Worm (Caenorhabditis elegans) whole organism, L2 larva: ENCODE results near the gene C07E3.9.

Experiments
- C34F6.9 ChIP-seq: fragments of 150-350 bp; optimal IDR thresholded peaks from 2 replicates; lab custom pipeline; 2014; ENCODE audit warnings: missing biosample characterization, missing genetic modification characterization
- F13H6.1 ChIP-seq: sonication (generic microtip); optimal IDR thresholded peaks from 2 replicates; lab custom pipeline; 2016; ENCODE audit warnings: missing genetic modification characterization, missing compliant biosample characterization
- R02D3.7 ChIP-seq: fragments of 150-350 bp; optimal IDR thresholded peaks from 2 replicates; lab custom pipeline; 2014; ENCODE audit warnings: missing biosample characterization, missing genetic modification characterization
- Y55F3AM.14 ChIP-seq: fragments of 200-800 bp; sonication (Bioruptor generic); optimal IDR thresholded peaks from 2 replicates; lab custom pipeline; 2018; ENCODE audit warnings: mild to moderate bottlenecking, missing genetic modification characterization, missing compliant biosample characterization
- ZK546.5 ChIP-seq: sonication (generic microtip); optimal IDR thresholded peaks from 2 replicates; lab custom pipeline; 2017; ENCODE audit warnings: missing biosample characterization, missing genetic modification characterization
- alr-1 ChIP-seq: fragments of 150-350 bp; optimal IDR thresholded peaks from 2 replicates; lab custom pipeline; 2014; ENCODE audit warnings: missing biosample characterization, missing genetic modification characterization
- aly-2 ChIP-seq: fragments of 150-350 bp; optimal IDR thresholded peaks from 2 replicates; lab custom pipeline; 2014; ENCODE audit warnings: missing biosample characterization, missing genetic modification characterization
- ceh-16 ChIP-seq: fragments of 150-350 bp; optimal IDR thresholded peaks from 2 replicates; lab custom pipeline; 2014; ENCODE audit warnings: missing biosample characterization, missing genetic modification characterization
- ceh-82 ChIP-seq: fragments of 150-350 bp; optimal IDR thresholded peaks from 2 replicates; lab custom pipeline; 2014; ENCODE audit warnings: missing biosample characterization, missing genetic modification characterization
- crh-2 ChIP-seq: sonication (generic microtip); optimal IDR thresholded peaks from 2 replicates; lab custom pipeline; 2017; ENCODE audit warnings: missing biosample characterization, missing genetic modification characterization
- dmd-4 ChIP-seq: sonication (generic microtip); optimal IDR thresholded peaks from 2 replicates; lab custom pipeline; 2017; ENCODE audit warnings: missing biosample characterization, missing genetic modification characterization
- egl-27 ChIP-seq: sonication (generic microtip); optimal IDR thresholded peaks from 3 replicates; lab custom pipeline; 2017; ENCODE audit warnings: missing biosample characterization, missing genetic modification reagents, missing genetic modification characterization
- elt-3 ChIP-seq: sonication (generic microtip); optimal IDR thresholded peaks from 2 replicates; lab custom pipeline; 2017; ENCODE audit warnings: missing biosample characterization, missing genetic modification characterization
- fos-1 ChIP-seq: fragments of 150-350 bp; optimal IDR thresholded peaks from 2 replicates; lab custom pipeline; 2014; ENCODE audit warnings: missing biosample characterization, missing genetic modification characterization
- gmeb-1 ChIP-seq: fragments of 150-350 bp; optimal IDR thresholded peaks from 2 replicates; lab custom pipeline; 2014; ENCODE audit warnings: missing biosample characterization, missing genetic modification characterization
- lin-11 ChIP-seq: fragments of 150-350 bp; sonication (generic microtip); optimal IDR thresholded peaks from 2 replicates; lab custom pipeline; 2014; ENCODE audit warnings: missing biosample characterization, missing genetic modification characterization, inconsistent platforms, mixed read lengths
- lin-39 ChIP-seq: fragments of 150-350 bp; optimal IDR thresholded peaks from 2 replicates; lab custom pipeline; 2014; ENCODE audit warnings: missing biosample characterization, missing genetic modification reagents, missing genetic modification characterization
- lsy-2 ChIP-seq, 2 experiments: fragments of 150-350 bp in 1 of 2; sonication (generic microtip) in 1 of 2; optimal IDR thresholded peaks; 2 replicates each; lab custom pipeline; 2014 to 2017; ENCODE audit warnings: missing biosample characterization in 2 of 2, missing genetic modification characterization in 2 of 2
- mab-5 ChIP-seq: fragments of 150-350 bp; optimal IDR thresholded peaks from 2 replicates; lab custom pipeline; 2014; ENCODE audit warnings: missing biosample characterization, missing genetic modification characterization
- mdl-1 ChIP-seq, 2 experiments: fragments of 150-350 bp in 1 of 2; sonication (generic microtip) in 1 of 2; optimal IDR thresholded peaks; 2 replicates each; lab custom pipeline; 2017; ENCODE audit warnings: missing biosample characterization in 2 of 2, missing genetic modification characterization in 2 of 2
- nhr-10 ChIP-seq: sonication (generic microtip); optimal IDR thresholded peaks from 2 replicates; lab custom pipeline; 2017; ENCODE audit warnings: missing biosample characterization, missing genetic modification characterization
- nhr-11 ChIP-seq: fragments of 150-350 bp; optimal IDR thresholded peaks from 2 replicates; lab custom pipeline; 2014; ENCODE audit warnings: missing biosample characterization, missing genetic modification characterization
- nhr-12 ChIP-seq: fragments of 150-350 bp; optimal IDR thresholded peaks from 2 replicates; lab custom pipeline; 2014; ENCODE audit warnings: missing biosample characterization, missing genetic modification characterization
- nhr-129 ChIP-seq: fragments of 150-350 bp; optimal IDR thresholded peaks from 2 replicates; lab custom pipeline; 2014; ENCODE audit warnings: missing biosample characterization, missing genetic modification characterization
- nhr-23 ChIP-seq: fragments of 150-350 bp; optimal IDR thresholded peaks from 2 replicates; lab custom pipeline; 2014; ENCODE audit warnings: missing biosample characterization, missing genetic modification reagents, missing genetic modification characterization
- nhr-237 ChIP-seq: fragments of 150-350 bp; optimal IDR thresholded peaks from 2 replicates; lab custom pipeline; 2014; ENCODE audit warnings: missing biosample characterization, missing genetic modification characterization
- nhr-25 ChIP-seq: fragments of 150-350 bp; sonication (generic microtip); optimal IDR thresholded peaks from 3 replicates; lab custom pipeline; 2014; ENCODE audit warnings: missing biosample characterization, missing genetic modification characterization
- nhr-6 ChIP-seq: fragments of 150-350 bp; optimal IDR thresholded peaks from 2 replicates; lab custom pipeline; 2014; ENCODE audit warnings: missing biosample characterization, missing genetic modification characterization
- sem-4 ChIP-seq: fragments of 150-350 bp; optimal IDR thresholded peaks from 2 replicates; lab custom pipeline; 2014; ENCODE audit warnings: missing biosample characterization, missing genetic modification reagents, missing genetic modification characterization
- skn-1 ChIP-seq: sonication (generic microtip); optimal IDR thresholded peaks from 2 replicates; lab custom pipeline; 2017; ENCODE audit warnings: missing biosample characterization, missing genetic modification characterization
- sma-9 ChIP-seq, 2 experiments: fragments of 150-350 bp in 1 of 2; sonication (generic microtip) in 1 of 2; optimal IDR thresholded peaks; 2 replicates each; lab custom pipeline; 2014 to 2016; ENCODE audit warnings: missing genetic modification characterization in 2 of 2, mild to moderate bottlenecking in 1 of 2, missing biosample characterization in 1 of 2, missing compliant biosample characterization in 1 of 2, missing genetic modification reagents in 1 of 2, moderate library complexity in 1 of 2
- snpc-4 ChIP-seq: fragments of 150-350 bp; optimal IDR thresholded peaks from 2 replicates; lab custom pipeline; 2014; ENCODE audit warnings: missing biosample characterization, missing genetic modification characterization
- unc-39 ChIP-seq: fragments of 150-350 bp; optimal IDR thresholded peaks from 2 replicates; lab custom pipeline; 2014; ENCODE audit warnings: missing biosample characterization, missing genetic modification characterization
- unc-55 ChIP-seq: fragments of 150-350 bp; sonication (generic microtip); optimal IDR thresholded peaks from 3 replicates; lab custom pipeline; 2014; ENCODE audit warnings: missing biosample characterization, missing genetic modification reagents, missing genetic modification characterization
- unc-62 ChIP-seq: fragments of 150-350 bp; optimal IDR thresholded peaks from 2 replicates; lab custom pipeline; 2014; ENCODE audit warnings: missing biosample characterization, missing genetic modification reagents, missing genetic modification characterization
- zag-1 ChIP-seq: fragments of 150-350 bp; optimal IDR thresholded peaks from 2 replicates; lab custom pipeline; 2014; ENCODE audit warnings: missing biosample characterization, missing genetic modification characterization
- ztf-1 ChIP-seq: fragments of 200-800 bp; sonication (Bioruptor generic); conservative IDR thresholded peaks from 2 replicates; pipeline ENCODE4 v1.3.6; 2022; ENCODE audit warnings: missing genetic modification characterization, missing compliant biosample characterization
- ztf-4 ChIP-seq: fragments of 150-350 bp; optimal IDR thresholded peaks from 2 replicates; lab custom pipeline; 2014; ENCODE audit warnings: missing biosample characterization, missing genetic modification characterization

C07E3.9 gene

DNA sequence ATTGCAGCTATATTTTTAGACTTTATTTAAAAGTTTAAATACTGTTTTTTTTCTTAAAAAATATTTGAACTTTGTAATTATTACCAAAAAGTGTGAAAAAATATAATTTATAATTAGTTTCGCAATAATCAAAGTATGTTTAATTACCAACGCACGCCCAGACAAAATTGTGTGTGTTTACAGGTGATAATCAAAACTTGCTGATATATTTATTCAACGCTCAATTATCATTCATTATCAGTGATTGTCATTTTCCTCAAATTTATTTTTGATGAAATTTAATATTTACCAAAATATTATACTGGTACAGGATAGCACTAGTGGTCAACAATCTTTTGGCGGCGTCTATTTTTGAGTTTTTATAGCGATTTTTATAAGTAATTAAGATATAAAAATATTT is 22.5 kb downstream of the C07E3.9 start:
- TF ChIP-seq skn-1 (tag; lab: Kevin White, UChicago) (peak; percentile 11), lin-11 (tag; lab: Kevin White, UChicago) (no peak), mdl-1 (tag; optimal IDR thresholded peaks at IDR 0.05; lab: Kevin White, UChicago) (no peak), snpc-4 (no peak), fos-1 (peak; percentile 14), unc-62 (GFP tag; lab: Kevin White, UChicago) (no peak)

- TF ChIP-seq mab-5 (no peak), unc-62 (GFP tag; lab: Kevin White, UChicago) (no peak), egl-27 (tag; lab: Kevin White, UChicago) (no peak), sem-4 (tag; lab: Kevin White, UChicago) (peak; percentile 58), R02D3.7 (tag; lab: Kevin White, UChicago) (no peak), F13H6.1 (no peak), alr-1 (tag; lab: Kevin White, UChicago) (no peak), lsy-2 (tag; optimal IDR thresholded peaks at IDR 0.05; lab: Kevin White, UChicago) (peak in 1 of 2 experiments; percentile 5), ceh-82 (tag; lab: Kevin White, UChicago) (no peak), nhr-25 (tag; lab: Kevin White, UChicago) (peak; percentile 60), ZK546.5 (tag; lab: Kevin White, UChicago) (no peak), ztf-4 (tag; lab: Kevin White, UChicago) (no peak), C34F6.9 (tag; lab: Kevin White, UChicago) (peak; percentile 32)
These were observed 23.1 kb downstream of the C07E3.9 start for ce11 chrII:10373536-10374169.

- TF ChIP-seq fos-1 (no peak), lin-39 (tag; lab: Kevin White, UChicago) (no peak), F13H6.1 (no peak), unc-62 (GFP tag; lab: Kevin White, UChicago) (no peak), elt-3 (tag; lab: Kevin White, UChicago) (no peak), nhr-10 (tag; lab: Kevin White, UChicago) (no peak), dmd-4 (tag; lab: Kevin White, UChicago) (no peak), ZK546.5 (tag; lab: Kevin White, UChicago) (no peak), lin-11 (tag; lab: Kevin White, UChicago) (no peak), ztf-1 (GFP tag; lab: Robert Waterston, UW) (no peak), nhr-25 (tag; lab: Kevin White, UChicago) (no peak), sma-9 (GFP tag; optimal IDR thresholded peaks at IDR 0.05; lab: Kevin White, UChicago) (no peak), sma-9 (tag; optimal IDR thresholded peaks at IDR 0.05; lab: Kevin White, UChicago) (no peak), nhr-129 (tag; lab: Kevin White, UChicago) (no peak), nhr-11 (no peak)
These were observed 24.2 kb downstream of the C07E3.9 start for ce11 chrII:10374776-10375175.

- no peak for TF ChIP-seq nhr-25 (tag; lab: Kevin White, UChicago)
- TF ChIP-seq lsy-2 (tag; optimal IDR thresholded peaks at IDR 0.05; lab: Kevin White, UChicago): peak in 1 of 2 experiments; percentile 17
These were observed 27.3 kb downstream of the C07E3.9 start for ce11 chrII:10377901-10378300.

- TF ChIP-seq nhr-23 (no peak), C34F6.9 (tag; lab: Kevin White, UChicago) (peak; percentile 28), unc-55 (peak; percentile 27)
These were observed 29.0 kb downstream of the C07E3.9 start for ce11 chrII:10379546-10379945.

DNA sequence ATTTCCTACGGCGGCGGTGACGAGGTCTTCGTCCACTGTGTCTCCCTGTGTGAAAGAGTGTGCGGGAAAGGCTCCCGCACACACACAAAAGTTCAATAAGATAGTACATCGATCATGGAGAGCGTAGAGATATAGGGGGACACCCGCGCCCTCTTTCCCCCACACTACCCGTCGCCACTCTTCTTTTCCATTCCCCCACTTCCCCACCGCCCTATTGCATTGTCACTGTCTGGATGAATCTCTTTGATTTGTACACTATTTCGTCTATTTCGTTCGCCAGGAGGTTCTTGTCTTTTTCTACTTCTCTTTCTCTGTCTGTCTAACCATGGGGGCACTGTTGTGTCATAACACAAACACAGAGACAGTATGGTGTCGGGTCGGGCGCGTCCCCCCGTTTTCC is 31.7 kb downstream of the C07E3.9 start:
- TF ChIP-seq nhr-237 (tag; lab: Kevin White, UChicago) (no peak), nhr-25 (tag; lab: Kevin White, UChicago) (peak; percentile 81), nhr-12 (tag; lab: Kevin White, UChicago) (no peak), R02D3.7 (tag; lab: Kevin White, UChicago) (no peak), dmd-4 (tag; lab: Kevin White, UChicago) (no peak), nhr-11 (no peak), nhr-6 (tag; lab: Kevin White, UChicago) (no peak), egl-27 (tag; lab: Kevin White, UChicago) (no peak), alr-1 (tag; lab: Kevin White, UChicago) (no peak), zag-1 (tag; lab: Kevin White, UChicago) (no peak), lin-39 (tag; lab: Kevin White, UChicago) (no peak), sem-4 (tag; lab: Kevin White, UChicago) (peak; percentile 76), gmeb-1 (peak; percentile 49), ceh-16 (tag; lab: Kevin White, UChicago) (peak; percentile 47), unc-39 (tag; lab: Kevin White, UChicago) (no peak), ceh-82 (tag; lab: Kevin White, UChicago) (no peak), sma-9 (GFP tag; optimal IDR thresholded peaks at IDR 0.05; lab: Kevin White, UChicago) (peak; percentile 74), sma-9 (tag; optimal IDR thresholded peaks at IDR 0.05; lab: Kevin White, UChicago) (no peak), nhr-23 (no peak), unc-55 (no peak), aly-2 (tag; lab: Kevin White, UChicago) (no peak), crh-2 (tag; lab: Kevin White, UChicago) (peak; percentile 34), skn-1 (tag; lab: Kevin White, UChicago) (no peak), mdl-1 (tag; optimal IDR thresholded peaks at IDR 0.05; lab: Kevin White, UChicago) (no peak), ztf-4 (tag; lab: Kevin White, UChicago) (peak; percentile 12), lin-11 (tag; lab: Kevin White, UChicago) (no peak), snpc-4 (no peak), nhr-129 (tag; lab: Kevin White, UChicago) (peak; percentile 86), Y55F3AM.14 (GFP tag; lab: Kevin White, UChicago) (no peak), unc-62 (GFP tag; lab: Kevin White, UChicago) (no peak)
